Worm (Caenorhabditis elegans): ENCODE data around the gene dmd-6.

dmd-6 gene

DNA sequence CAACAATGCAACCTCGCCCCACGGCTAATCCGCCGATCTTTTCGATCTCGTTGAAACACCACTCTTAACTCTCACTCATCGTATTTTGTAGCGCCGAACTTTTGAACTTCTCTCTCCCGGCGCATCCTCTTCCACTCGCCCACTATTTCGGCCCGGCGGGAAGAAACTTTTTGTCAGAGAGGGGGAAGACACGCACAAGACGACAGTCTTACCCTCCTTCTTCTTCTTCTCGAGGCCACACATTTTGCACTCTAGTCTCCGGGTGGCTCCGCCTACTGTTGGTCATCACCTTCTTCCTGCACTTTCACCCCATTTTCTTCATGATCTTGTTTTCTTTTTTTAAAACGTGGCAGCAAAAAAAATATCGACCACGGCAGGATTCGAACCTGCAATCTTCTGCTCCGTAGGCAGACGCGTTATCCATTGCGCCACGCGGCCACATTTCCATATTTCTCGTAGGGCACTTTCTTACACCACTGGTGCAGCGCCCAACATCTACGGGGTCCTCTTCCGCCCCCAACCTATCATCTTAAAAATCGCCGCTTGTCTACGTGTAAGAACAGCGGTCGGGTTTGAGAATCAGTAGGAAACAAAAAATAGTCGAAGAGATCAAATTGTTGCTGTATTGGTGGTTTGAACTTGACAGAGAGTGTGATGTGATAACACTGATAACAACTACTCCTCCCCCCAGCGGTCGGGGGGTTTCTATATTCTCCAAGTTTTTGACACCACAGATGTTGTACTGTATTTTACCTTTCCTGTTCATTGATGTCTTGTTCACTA, 5.3 kb upstream of the dmd-6 start:
- TF ChIP-seq unc-62 (GFP tag; optimal IDR thresholded peaks at IDR 0.05) = no peak

DNA sequence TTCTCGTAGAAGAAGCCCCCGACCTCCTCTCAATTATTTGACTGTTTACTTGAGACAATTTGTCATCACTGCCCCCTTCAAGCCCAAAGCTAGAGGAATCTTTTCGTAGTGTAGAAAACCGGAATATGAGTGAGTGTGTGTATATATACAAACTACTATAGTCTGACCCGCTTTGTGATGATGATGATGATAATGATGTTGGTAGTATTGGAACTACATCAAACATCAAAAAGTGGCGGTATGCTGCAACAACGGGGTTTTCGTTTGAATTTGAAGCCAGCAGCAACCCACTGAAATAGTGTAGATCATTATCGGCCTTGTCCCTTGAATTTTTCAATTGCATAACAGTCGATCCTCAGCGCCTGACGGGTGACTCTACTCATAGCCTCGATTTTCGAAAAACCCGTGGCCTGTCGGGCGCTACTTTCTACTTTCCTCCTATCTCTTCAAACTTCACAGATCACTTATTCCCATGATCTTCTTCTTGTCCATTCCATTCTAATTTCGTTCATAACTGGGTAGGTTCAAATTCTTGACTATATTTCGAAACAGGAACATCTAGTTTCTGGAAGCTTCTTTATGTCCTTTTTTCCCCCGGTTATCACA, 4.4 kb upstream of the dmd-6 start:
- TF ChIP-seq unc-62 (GFP tag; optimal IDR thresholded peaks at IDR 0.05) = no peak

DNA sequence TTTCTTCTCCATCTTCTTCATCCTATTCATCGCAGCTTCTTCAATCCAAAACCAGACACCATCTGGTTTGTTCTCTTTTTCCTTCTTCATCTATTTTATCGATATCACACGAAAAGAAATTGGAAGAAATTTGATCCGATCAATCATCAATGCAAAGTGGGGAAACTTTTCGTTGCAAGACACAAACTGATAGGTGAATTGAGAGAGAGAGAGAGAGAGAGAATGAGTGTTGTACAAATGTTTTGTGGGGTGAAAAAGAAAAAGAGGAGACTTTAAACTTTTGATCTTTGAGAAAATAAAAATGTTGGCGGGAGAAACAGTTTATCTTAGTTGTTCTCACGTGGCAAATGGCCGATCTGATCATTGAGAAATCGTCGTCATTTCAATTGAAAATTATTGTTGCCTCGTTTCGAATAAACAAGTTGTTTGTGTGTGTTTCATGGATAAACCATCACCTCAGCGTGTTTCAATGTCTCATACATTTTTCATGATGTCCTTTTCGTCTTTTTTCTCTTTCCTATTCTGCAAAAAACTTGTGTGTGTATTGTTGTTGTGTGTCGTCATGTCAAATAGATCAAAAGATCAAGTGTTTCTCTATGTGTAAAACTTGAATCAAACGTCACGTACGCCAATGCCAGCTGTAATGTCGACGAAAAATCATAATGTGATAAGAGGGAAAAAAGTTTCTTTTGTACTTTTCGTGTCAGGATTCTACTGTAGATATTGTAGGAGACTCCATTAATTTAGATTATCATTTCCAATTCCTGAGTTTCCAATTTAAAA, 3.7 kb upstream of the dmd-6 start:
- TF ChIP-seq unc-62 (GFP tag; optimal IDR thresholded peaks at IDR 0.05) = no peak

DNA sequence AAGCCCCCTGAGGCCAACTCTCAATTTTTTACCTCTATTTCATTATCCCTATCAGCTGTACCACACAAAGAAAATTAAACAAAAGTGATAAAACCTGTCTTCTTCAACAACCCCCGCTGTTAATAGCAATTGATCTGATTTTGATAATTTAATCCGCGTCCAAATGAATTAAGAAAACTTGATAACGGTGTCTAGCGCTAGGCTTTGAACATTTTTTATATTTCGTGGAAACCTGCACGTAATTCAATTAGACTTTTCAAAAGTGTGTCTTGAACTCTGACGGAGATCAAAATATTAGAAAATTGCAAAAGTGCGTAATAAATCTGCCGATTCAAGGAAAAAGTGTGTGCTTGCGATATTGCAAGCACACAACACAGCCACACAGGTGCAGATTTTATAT, 3.0 kb upstream of the dmd-6 start:
- TF ChIP-seq unc-62 (GFP tag; optimal IDR thresholded peaks at IDR 0.05) = no peak

DNA sequence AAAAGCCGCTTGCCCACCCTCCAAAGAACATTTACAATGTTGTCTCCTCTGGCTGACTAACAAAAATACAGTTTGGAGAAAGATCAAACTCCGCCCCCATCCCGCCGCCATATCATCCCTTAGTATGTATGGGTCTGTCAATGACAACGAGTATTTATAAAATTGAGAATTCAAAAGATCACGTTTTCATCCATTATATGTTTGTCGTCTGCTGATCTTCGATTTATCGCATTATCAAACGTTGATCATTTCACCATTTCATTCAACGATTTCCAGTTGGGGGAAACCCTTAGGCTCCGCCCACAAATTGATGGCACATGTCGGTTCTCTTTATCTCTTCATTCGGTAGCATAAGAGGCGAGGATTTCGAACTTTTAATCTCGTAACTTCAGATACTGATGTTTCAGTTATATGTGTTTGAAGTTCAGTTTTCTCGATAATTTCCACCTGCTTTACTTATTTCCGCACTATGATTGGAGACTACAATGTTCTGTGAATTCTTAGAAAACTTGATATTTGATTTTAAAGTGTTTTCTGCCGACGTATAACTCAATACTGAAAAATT, 2.1 kb upstream of the dmd-6 start:
- no peak for TF ChIP-seq unc-62 (GFP tag; optimal IDR thresholded peaks at IDR 0.05)

DNA sequence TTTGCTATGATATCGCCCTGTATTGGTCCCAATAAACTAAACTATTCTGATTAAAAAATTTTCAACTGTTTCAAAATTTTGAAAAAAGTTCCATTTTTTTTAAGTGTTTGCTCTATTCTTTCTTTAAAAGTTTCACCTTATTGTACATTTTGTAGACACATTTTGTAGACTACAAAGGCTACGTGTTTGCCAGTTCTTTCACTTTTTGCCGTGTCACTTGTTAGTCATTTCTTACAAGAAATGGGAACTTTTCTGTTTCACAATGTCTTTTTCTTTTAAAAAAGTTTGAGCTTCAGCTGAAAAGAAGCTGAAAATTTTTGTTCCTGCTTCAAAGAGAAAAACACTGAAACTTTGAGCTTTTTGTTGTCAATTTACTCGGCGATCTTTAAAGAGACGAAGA, 656 bp downstream of the dmd-6 start:
- TF ChIP-seq unc-62 (GFP tag; optimal IDR thresholded peaks at IDR 0.05) = no peak

DNA sequence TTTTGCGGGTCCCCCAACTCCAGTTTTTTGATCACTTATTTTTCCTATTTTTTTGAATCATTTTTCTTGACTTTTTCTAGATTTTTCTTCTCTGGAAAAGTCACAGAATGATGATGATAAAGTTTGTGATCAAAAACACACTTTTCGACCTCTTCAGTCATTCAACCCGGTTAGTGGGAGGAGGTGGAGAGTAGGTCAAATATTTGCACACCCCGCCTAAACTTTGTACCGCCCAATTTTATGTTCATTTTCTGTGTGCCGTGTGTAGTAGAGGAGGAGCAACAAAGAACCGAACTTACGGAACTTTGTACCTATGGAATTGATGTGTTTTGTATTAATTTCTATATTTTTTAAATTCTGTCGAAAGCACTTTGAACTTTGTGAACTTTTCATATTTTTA, 1.1 kb downstream of the dmd-6 start:
- no peak for TF ChIP-seq unc-62 (GFP tag; optimal IDR thresholded peaks at IDR 0.05)

DNA sequence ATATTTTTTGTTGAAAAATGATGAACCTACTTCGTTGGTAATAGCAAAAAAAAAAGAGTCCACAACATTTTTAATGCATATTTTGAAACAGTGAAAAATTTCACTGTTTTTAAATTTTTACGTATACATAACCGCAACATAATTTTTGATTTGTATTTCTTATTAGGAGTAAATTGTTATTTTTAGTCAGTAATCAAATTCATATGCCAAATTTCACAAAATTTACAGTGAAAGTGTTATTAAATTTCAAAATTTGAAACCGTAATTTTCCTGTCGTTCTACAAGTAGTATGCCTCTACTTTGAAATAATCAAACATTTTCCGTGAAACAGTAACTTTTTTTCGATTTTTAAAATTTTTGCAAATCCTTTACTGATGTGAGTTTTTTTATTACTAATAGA, 1.6 kb downstream of the dmd-6 start:
- TF ChIP-seq unc-62 (GFP tag; optimal IDR thresholded peaks at IDR 0.05) = no peak

DNA sequence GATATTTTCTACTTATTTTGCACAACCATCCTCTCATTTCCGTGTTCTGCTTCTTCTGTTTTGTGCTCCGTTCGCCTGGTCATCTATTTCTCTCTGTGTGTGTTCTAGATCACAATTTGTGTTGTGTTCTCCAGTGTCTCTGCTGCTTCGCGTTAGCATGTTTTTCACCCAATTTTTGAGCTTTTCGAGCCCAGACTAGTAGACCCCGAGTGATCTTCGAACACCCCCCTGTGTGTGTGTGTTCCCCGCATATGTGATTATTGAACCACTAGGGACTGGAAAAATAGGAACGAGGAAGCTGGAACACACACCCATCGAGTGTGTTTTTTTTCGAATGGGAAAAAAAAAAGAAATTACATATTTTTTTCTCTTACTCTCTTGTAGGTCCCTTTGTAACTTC, 2.1 kb downstream of the dmd-6 start:
- no peak for TF ChIP-seq unc-62 (GFP tag; optimal IDR thresholded peaks at IDR 0.05)

DNA sequence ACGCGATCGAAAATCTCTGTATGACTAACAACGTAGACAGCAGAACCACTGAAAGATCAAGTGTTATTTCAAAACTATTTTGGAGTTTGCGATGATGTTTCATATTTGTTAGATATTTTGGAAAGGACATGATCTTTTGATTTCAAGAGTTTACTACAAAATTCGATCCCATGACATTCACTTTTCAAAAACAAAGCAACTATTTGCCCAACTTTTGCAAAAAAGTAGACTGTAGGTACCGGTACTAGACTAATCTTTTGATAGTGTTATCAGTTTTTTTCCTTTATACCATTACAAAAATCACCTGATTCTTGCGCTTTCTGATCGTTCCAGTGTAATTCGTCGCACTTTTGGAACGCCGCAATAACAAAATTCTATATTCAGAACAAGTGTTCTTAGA, 3.6 kb downstream of the dmd-6 start:
- no peak for TF ChIP-seq unc-62 (GFP tag; optimal IDR thresholded peaks at IDR 0.05)

DNA sequence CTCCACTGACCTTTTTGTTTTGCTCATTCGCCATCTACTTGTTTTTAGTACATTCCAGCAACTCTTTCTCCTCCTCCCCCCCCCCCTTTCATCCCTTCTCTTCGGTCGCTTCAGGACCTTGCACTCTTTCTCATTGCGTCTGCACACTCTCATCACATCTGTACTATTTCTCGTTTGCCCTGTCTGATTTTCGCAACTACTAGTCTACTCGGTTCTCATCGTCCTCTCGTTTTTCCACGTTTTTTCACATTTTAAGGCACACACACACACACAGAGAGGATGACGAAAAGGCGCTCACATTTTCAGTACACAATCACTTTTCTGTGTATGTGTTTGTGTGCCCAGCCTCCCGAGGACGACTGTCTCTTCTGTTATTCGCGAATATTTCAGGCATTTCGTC, 4.1 kb downstream of the dmd-6 start:
- no peak for TF ChIP-seq unc-62 (GFP tag; optimal IDR thresholded peaks at IDR 0.05)

DNA sequence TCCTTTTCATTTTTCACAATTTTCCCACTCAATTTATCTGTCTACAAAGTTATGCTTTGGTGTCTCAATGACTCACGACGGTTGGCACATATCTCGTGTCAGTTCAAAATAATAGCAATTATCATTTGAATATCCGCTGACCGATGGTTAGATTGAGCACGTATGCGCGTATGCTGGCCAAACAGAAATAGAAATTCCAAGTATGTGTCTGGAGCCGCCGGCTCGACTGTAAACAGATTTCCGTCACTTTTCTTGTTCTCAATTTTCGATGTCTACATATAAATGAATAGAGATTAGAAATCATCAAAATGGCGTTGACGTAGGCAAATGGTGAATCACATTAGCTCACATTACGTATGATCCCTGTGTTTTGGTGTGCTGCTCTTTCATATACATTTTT, 4.7 kb downstream of the dmd-6 start:
- no peak for TF ChIP-seq unc-62 (GFP tag; optimal IDR thresholded peaks at IDR 0.05)

DNA sequence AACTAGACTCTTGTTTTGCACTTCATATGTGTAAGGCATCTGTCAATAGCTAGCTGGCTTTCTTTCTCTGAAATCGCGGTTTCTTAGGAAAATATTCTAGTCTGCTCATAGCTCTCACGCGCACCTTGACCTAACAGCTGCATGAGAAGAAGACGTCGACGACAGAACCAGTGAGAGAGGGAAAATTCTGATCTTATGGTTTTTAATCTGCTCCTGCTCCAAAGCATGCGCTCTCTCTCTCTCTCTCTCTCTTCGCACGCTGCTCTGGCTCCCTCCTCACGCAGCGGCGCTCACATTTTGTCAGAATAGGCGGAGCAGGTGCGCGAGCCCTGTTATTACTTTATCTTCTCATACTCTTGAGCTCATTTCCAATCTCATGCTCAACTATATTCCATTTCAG, 5.7 kb downstream of the dmd-6 start:
- TF ChIP-seq unc-62 (GFP tag; optimal IDR thresholded peaks at IDR 0.05) = no peak

DNA sequence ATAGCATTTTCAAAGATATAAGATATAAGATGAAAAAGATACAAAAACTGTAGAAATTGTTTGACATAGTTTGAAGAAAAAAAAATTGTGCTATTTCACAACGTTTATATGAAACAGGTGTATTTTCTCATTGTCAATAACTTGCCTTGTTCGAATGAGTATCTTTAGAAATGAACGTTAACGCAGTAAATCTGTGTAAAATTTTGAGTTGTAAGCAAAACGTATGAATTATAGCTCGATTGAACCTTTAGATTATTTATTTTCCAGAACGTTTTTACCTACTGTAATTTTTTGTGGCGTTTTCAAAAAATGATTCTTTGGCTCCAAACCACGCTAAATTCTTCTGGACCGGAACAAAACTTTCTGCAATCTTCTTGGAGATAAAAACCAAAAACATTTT, 15.3 kb downstream of the dmd-6 start:
- no peak for TF ChIP-seq unc-62 (GFP tag; optimal IDR thresholded peaks at IDR 0.05)

DNA sequence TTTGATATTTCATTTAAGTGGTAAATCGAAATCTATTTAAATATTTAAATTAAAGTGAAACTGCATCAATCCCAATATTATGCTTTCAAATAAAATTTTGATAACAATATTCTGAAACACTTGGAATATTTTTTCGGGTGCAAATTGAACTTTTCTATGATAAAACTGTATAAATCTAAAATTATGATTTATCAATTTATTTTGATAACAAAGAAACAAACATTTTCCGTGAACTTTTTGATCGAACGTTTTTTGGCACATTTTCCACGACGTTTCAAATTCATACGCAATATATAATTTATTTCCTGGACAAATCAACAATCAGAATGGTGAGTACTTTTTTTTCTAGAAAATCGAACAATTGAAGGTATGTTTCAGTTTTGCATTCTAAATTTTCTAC, 16.4 kb downstream of the dmd-6 start, which contains the start of gene irld-4:
Gene irld-4 (plus strand): TSS at position 301 of the 400 bp plus-strand sequence.
- TF ChIP-seq unc-62 (GFP tag; optimal IDR thresholded peaks at IDR 0.05) = no peak

DNA sequence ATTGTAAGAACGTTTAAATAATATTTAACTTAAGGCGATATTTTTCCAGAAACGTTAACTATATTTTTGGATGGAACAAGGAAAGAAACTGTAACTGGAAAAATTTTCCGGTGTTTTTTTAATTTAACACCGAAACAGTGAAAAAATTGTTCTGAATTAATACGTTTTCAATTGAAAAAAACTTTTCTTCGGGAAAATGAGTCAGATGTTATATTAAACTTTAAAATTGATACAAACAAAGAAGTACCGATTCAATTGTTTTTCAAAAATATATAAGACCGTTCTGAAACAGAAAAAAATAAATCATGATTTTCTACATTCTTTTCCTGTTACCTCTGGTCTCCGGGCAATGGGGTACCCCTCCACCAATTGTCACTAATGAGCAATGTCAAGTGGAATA, 18.4 kb downstream of the dmd-6 start, which contains the start of gene ule-2:
Gene ule-2 (plus strand): TSS at position 301 of the 400 bp plus-strand sequence.
- TF ChIP-seq unc-62 (GFP tag; optimal IDR thresholded peaks at IDR 0.05) = no peak

All from whole organism, dauer.